Worm (Caenorhabditis elegans) whole organism, young adult: ENCODE measurements around the gene chch-3.
"Not testable (repeated sequence)": the region's sequence is repeated elsewhere in the genome, so short reads cannot be mapped to it uniquely, and the experiment has no call there.

Experiments used
- F39B2.1 ChIP-seq: fragments of 200-800 bp; sonication (Bioruptor generic); IDR thresholded peaks from 2 replicates; pipeline ENCODE4 v1.3.6; 2022; ENCODE audit warnings: missing genetic modification reagents, missing genetic modification characterization, missing compliant biosample characterization
- Y67H2A.10 ChIP-seq: fragments of 200-800 bp; sonication (Bioruptor generic); conservative IDR thresholded peaks from 2 replicates; pipeline ENCODE4 v1.3.6; 2022; ENCODE audit warnings: missing genetic modification reagents, missing genetic modification characterization, missing compliant biosample characterization
- aptf-3 ChIP-seq: fragments of 200-800 bp; sonication (Bioruptor generic); IDR thresholded peaks from 2 replicates; pipeline ENCODE4 v1.3.6; 2022; ENCODE audit warnings: missing genetic modification characterization, missing compliant biosample characterization
- atf-7 ChIP-seq: sonication (generic microtip); optimal IDR thresholded peaks from 2 replicates; lab custom pipeline; 2017; ENCODE audit warnings: mild to moderate bottlenecking, missing genetic modification characterization, missing compliant biosample characterization
- ceh-27 ChIP-seq: fragments of 200-800 bp; sonication (Bioruptor generic); optimal IDR thresholded peaks from 2 replicates; lab custom pipeline; 2018; ENCODE audit warnings: mild to moderate bottlenecking, missing genetic modification characterization, moderate library complexity, missing compliant biosample characterization
- zim-3 ChIP-seq: sonication (generic microtip); optimal IDR thresholded peaks from 2 replicates; lab custom pipeline; 2017; ENCODE audit warnings: mild to moderate bottlenecking, missing genetic modification characterization, moderate library complexity, missing compliant biosample characterization
- ztf-25 ChIP-seq: fragments of 200-800 bp; sonication (Bioruptor generic); IDR thresholded peaks from 2 replicates; pipeline ENCODE4 v1.3.6; 2022; ENCODE audit warnings: missing genetic modification reagents, missing genetic modification characterization, missing compliant biosample characterization

- TF ChIP-seq ztf-25 (GFP tag; lab: Robert Waterston, UW); Y67H2A.10; zim-3 (tag; lab: Kevin White, UChicago); aptf-3; ceh-27 (GFP tag; lab: Kevin White, UChicago); F39B2.1 (GFP tag; lab: Robert Waterston, UW); atf-7 (tag; lab: Kevin White, UChicago): not testable (repeated sequence)
Measured at ce11 chrII:9459462-9459861, 42.6 kb downstream of the chch-3 start, which contains the start of gene R09D1.14.
